Fruit fly (Drosophila melanogaster) whole organism, embryonic: Measurements from ENCODE around the gene Sec13.
A peak's percentile ranks its signal among the peaks of the same experiment; 100 is the strongest.

Source experiments
- B-H2 ChIP-seq: fragments of 200-800 bp; sonication (Bioruptor generic); optimal IDR thresholded peaks from 2 replicates; lab custom pipeline; 2018; ENCODE audit warnings: missing biosample characterization, mild to moderate bottlenecking, missing genetic modification characterization
- Bgb ChIP-seq: fragments of 200-800 bp; sonication (Bioruptor generic); IDR thresholded peaks from 2 replicates; pipeline ENCODE4 v1.3.6; 2022; ENCODE audit warnings: missing biosample characterization, missing genetic modification characterization; ENCODE audit not compliant: partially characterized antibody
- CG10209 ChIP-seq: fragments of 200-800 bp; sonication (Bioruptor generic); optimal IDR thresholded peaks from 3 replicates; lab custom pipeline; 2017; ENCODE audit warnings: missing biosample characterization, mild to moderate bottlenecking, missing genetic modification characterization, missing genetic modification reagents
- CG1024 ChIP-seq: fragments of 200-800 bp; sonication (Bioruptor generic); IDR thresholded peaks from 2 replicates; pipeline ENCODE4 v1.3.6; 2022; ENCODE audit warnings: missing biosample characterization, missing genetic modification characterization
- CG10267 ChIP-seq: fragments of 200-800 bp; sonication (Bioruptor generic); optimal IDR thresholded peaks from 2 replicates; lab custom pipeline; 2018; ENCODE audit warnings: missing biosample characterization, mild to moderate bottlenecking, missing genetic modification characterization, moderate library complexity
- CG10274 ChIP-seq: fragments of 200-800 bp; sonication (Bioruptor generic); optimal IDR thresholded peaks from 3 replicates; lab custom pipeline; 2017; ENCODE audit warnings: missing biosample characterization, mild to moderate bottlenecking, missing genetic modification characterization
- CG10431 ChIP-seq: fragments of 200-800 bp; sonication (Bioruptor generic); optimal IDR thresholded peaks from 3 replicates; lab custom pipeline; 2018; ENCODE audit warnings: missing biosample characterization, mild to moderate bottlenecking, missing genetic modification characterization
- CG11560 ChIP-seq: fragments of 200-800 bp; sonication (Bioruptor generic); IDR thresholded peaks from 3 replicates; pipeline ENCODE4 v1.3.6; 2022; ENCODE audit warnings: missing biosample characterization, missing genetic modification characterization
- CG12744 ChIP-seq: fragments of 200-800 bp; sonication (Bioruptor generic); optimal IDR thresholded peaks from 2 replicates; lab custom pipeline; 2016; ENCODE audit warnings: missing biosample characterization, missing genetic modification characterization
- CG15269 ChIP-seq: fragments of 200-800 bp; sonication (Bioruptor generic); optimal IDR thresholded peaks from 2 replicates; lab custom pipeline; 2018; ENCODE audit warnings: missing biosample characterization, mild to moderate bottlenecking, missing genetic modification characterization, moderate library complexity
- CG15479 ChIP-seq: fragments of 200-800 bp; sonication (Bioruptor generic); optimal IDR thresholded peaks from 3 replicates; lab custom pipeline; 2019; ENCODE audit warnings: missing biosample characterization, mild to moderate bottlenecking, missing genetic modification characterization, moderate library complexity
- CG1647 ChIP-seq: fragments of 200-800 bp; sonication (Bioruptor generic); optimal IDR thresholded peaks from 3 replicates; lab custom pipeline; 2016; ENCODE audit warnings: missing biosample characterization, missing genetic modification characterization
- CG2129 ChIP-seq: fragments of 200-800 bp; sonication (Bioruptor generic); IDR thresholded peaks from 2 replicates; pipeline ENCODE4 v1.3.6; 2022; ENCODE audit warnings: missing biosample characterization, missing genetic modification characterization; ENCODE audit not compliant: partially characterized antibody
- CG2678 ChIP-seq: fragments of 200-800 bp; sonication (Bioruptor generic); optimal IDR thresholded peaks from 3 replicates; lab custom pipeline; 2019; ENCODE audit warnings: missing biosample characterization, mild to moderate bottlenecking, missing genetic modification characterization, moderate library complexity
- CG30403 ChIP-seq: fragments of 200-800 bp; sonication (Bioruptor generic); optimal IDR thresholded peaks from 3 replicates; lab custom pipeline; 2016; ENCODE audit warnings: missing biosample characterization, missing genetic modification characterization
- CG3065 ChIP-seq: fragments of 200-800 bp; sonication (Bioruptor generic); optimal IDR thresholded peaks from 2 replicates; lab custom pipeline; 2016; ENCODE audit warnings: missing biosample characterization, missing genetic modification characterization
- CG31365 ChIP-seq: fragments of 200-800 bp; sonication (Bioruptor generic); optimal IDR thresholded peaks from 2 replicates; lab custom pipeline; 2018; ENCODE audit warnings: missing biosample characterization, mild to moderate bottlenecking, missing genetic modification characterization
- CG31441 ChIP-seq: fragments of 200-800 bp; sonication (Bioruptor generic); IDR thresholded peaks from 2 replicates; pipeline ENCODE4 v1.3.6; 2022; ENCODE audit warnings: missing biosample characterization, missing genetic modification characterization
- CG32772 ChIP-seq: fragments of 200-800 bp; sonication (Bioruptor generic); IDR thresholded peaks from 2 replicates; pipeline ENCODE4 v1.3.6; 2022; ENCODE audit warnings: missing biosample characterization, missing genetic modification characterization
- CG42726 ChIP-seq: fragments of 200-800 bp; sonication (Bioruptor generic); IDR thresholded peaks from 2 replicates; pipeline ENCODE4 v1.3.6; 2022; ENCODE audit warnings: missing biosample characterization, missing genetic modification characterization; ENCODE audit not compliant: partially characterized antibody
- CG5180 ChIP-seq: fragments of 200-800 bp; sonication (Bioruptor generic); optimal IDR thresholded peaks from 3 replicates; lab custom pipeline; 2017; ENCODE audit warnings: missing biosample characterization, missing genetic modification characterization, mild to moderate bottlenecking, moderate library complexity, missing genetic modification reagents
- CG6689 ChIP-seq: fragments of 200-800 bp; sonication (Bioruptor generic); IDR thresholded peaks from 2 replicates; pipeline ENCODE4 v1.3.6; 2022; ENCODE audit warnings: missing biosample characterization, missing genetic modification characterization
- CG7271 ChIP-seq: fragments of 200-800 bp; sonication (Bioruptor generic); optimal IDR thresholded peaks from 2 replicates; lab custom pipeline; 2018; ENCODE audit warnings: missing biosample characterization, mild to moderate bottlenecking, missing genetic modification characterization, moderate library complexity
- CG8359 ChIP-seq: fragments of 200-800 bp; sonication (Bioruptor generic); optimal IDR thresholded peaks from 2 replicates; lab custom pipeline; 2017; ENCODE audit warnings: missing biosample characterization, mild to moderate bottlenecking, missing genetic modification characterization, borderline replicate concordance
- CG9609 ChIP-seq: fragments of 200-800 bp; sonication (Bioruptor generic); optimal IDR thresholded peaks from 3 replicates; lab custom pipeline; 2016; ENCODE audit warnings: missing biosample characterization, missing genetic modification characterization
- Chrac-16 ChIP-seq: fragments of 200-800 bp; sonication (Bioruptor generic); optimal IDR thresholded peaks from 3 replicates; lab custom pipeline; 2016; ENCODE audit warnings: missing biosample characterization, missing genetic modification characterization
- D19A ChIP-seq: fragments of 200-800 bp; optimal IDR thresholded peaks from 3 replicates; lab custom pipeline; 2019; ENCODE audit warnings: missing biosample characterization, mild to moderate bottlenecking, missing genetic modification characterization, moderate library complexity
- Deaf1 ChIP-seq: fragments of 200-800 bp; optimal IDR thresholded peaks from 3 replicates; lab custom pipeline; 2019; ENCODE audit warnings: missing biosample characterization, mild to moderate bottlenecking, missing genetic modification characterization, moderate library complexity
- Jarid2 ChIP-seq: fragments of 200-800 bp; sonication (Bioruptor generic); optimal IDR thresholded peaks from 3 replicates; lab custom pipeline; 2017; ENCODE audit warnings: mild to moderate bottlenecking, missing biosample characterization, missing genetic modification reagents, missing genetic modification characterization
- Mes4 ChIP-seq: fragments of 200-800 bp; sonication (Bioruptor generic); optimal IDR thresholded peaks from 2 replicates; lab custom pipeline; 2016; ENCODE audit warnings: missing biosample characterization, missing genetic modification characterization
- NK7.1 ChIP-seq: fragments of 200-800 bp; sonication (Bioruptor generic); optimal IDR thresholded peaks from 3 replicates; lab custom pipeline; 2016; ENCODE audit warnings: missing biosample characterization, missing genetic modification characterization
- Xbp1 ChIP-seq: fragments of 200-800 bp; sonication (Bioruptor generic); optimal IDR thresholded peaks from 3 replicates; lab custom pipeline; 2016; ENCODE audit warnings: missing biosample characterization, mild to moderate bottlenecking, missing genetic modification characterization
- abd-A ChIP-seq: fragments of 200-800 bp; sonication (Bioruptor generic); optimal IDR thresholded peaks from 3 replicates; lab custom pipeline; 2019; ENCODE audit warnings: missing biosample characterization, mild to moderate bottlenecking, missing genetic modification characterization, moderate library complexity
- bcd ChIP-seq: fragments of 200-800 bp; sonication (Bioruptor generic); optimal IDR thresholded peaks from 2 replicates; lab custom pipeline; 2017; ENCODE audit warnings: missing biosample characterization, mild to moderate bottlenecking, missing genetic modification characterization
- crp ChIP-seq, 2 experiments: fragments of 200-800 bp; sonication (Bioruptor generic); optimal IDR thresholded peaks; 2 replicates in 1 of 2; 3 replicates in 1 of 2; lab custom pipeline; 2017; ENCODE audit warnings: missing biosample characterization in 2 of 2, missing genetic modification characterization in 2 of 2, mild to moderate bottlenecking in 1 of 2, moderate library complexity in 1 of 2
- dan ChIP-seq: fragments of 200-800 bp; sonication (Bioruptor generic); IDR thresholded peaks from 2 replicates; pipeline ENCODE4 v1.3.6; 2022; ENCODE audit warnings: missing biosample characterization, missing genetic modification characterization
- dysf ChIP-seq: fragments of 200-800 bp; sonication (Bioruptor generic); IDR thresholded peaks from 3 replicates; pipeline ENCODE4 v1.3.6; 2022; ENCODE audit warnings: missing biosample characterization, missing genetic modification characterization
- esg ChIP-seq: fragments of 200-800 bp; sonication (Bioruptor generic); conservative IDR thresholded peaks from 2 replicates; pipeline ENCODE4 v1.3.6; 2022; ENCODE audit warnings: missing biosample characterization, missing genetic modification characterization
- fd3F ChIP-seq: fragments of 200-800 bp; sonication (Bioruptor generic); optimal IDR thresholded peaks from 2 replicates; lab custom pipeline; 2018; ENCODE audit warnings: missing biosample characterization, mild to moderate bottlenecking, missing genetic modification characterization, moderate library complexity
- grau ChIP-seq: fragments of 200-800 bp; optimal IDR thresholded peaks from 3 replicates; lab custom pipeline; 2019; ENCODE audit warnings: missing biosample characterization, mild to moderate bottlenecking, missing genetic modification characterization, moderate library complexity
- her ChIP-seq: fragments of 200-800 bp; sonication (Bioruptor generic); optimal IDR thresholded peaks from 2 replicates; lab custom pipeline; 2016; ENCODE audit warnings: missing biosample characterization, missing genetic modification characterization
- pho ChIP-seq: fragments of 200-800 bp; sonication (Bioruptor generic); optimal IDR thresholded peaks from 2 replicates; lab custom pipeline; 2016; ENCODE audit warnings: missing biosample characterization, missing genetic modification characterization
- prd ChIP-seq, 3 experiments: fragments of >200 bp in 2 of 3; fragments of 200-800 bp in 1 of 3; sonication (Bioruptor generic) in 1 of 3; optimal IDR thresholded peaks in 2 of 3; IDR thresholded peaks in 1 of 3; 2 replicates in 2 of 3; 3 replicates in 1 of 3; pipeline versions ENCODE4 v1.3.6 to Lab custom; 2017 to 2022; ENCODE audit warnings: missing biosample characterization in 1 of 3, missing genetic modification characterization in 1 of 3
- psq ChIP-seq: fragments of 200-800 bp; sonication (Bioruptor generic); optimal IDR thresholded peaks from 2 replicates; lab custom pipeline; 2017; ENCODE audit warnings: missing biosample characterization, missing genetic modification characterization
- repo ChIP-seq: fragments of 200-800 bp; sonication (Bioruptor generic); optimal IDR thresholded peaks from 2 replicates; lab custom pipeline; 2016; ENCODE audit warnings: missing biosample characterization, missing genetic modification characterization
- row ChIP-seq: fragments of 200-800 bp; sonication (Bioruptor generic); IDR thresholded peaks from 3 replicates; pipeline ENCODE4 v1.3.6; 2022; ENCODE audit warnings: missing biosample characterization, missing genetic modification characterization
- unpg ChIP-seq: fragments of 200-800 bp; sonication (Bioruptor generic); optimal IDR thresholded peaks from 3 replicates; lab custom pipeline; 2018; ENCODE audit warnings: missing biosample characterization, mild to moderate bottlenecking, missing genetic modification characterization, moderate library complexity
- zen ChIP-seq: fragments of 200-800 bp; sonication (Bioruptor generic); optimal IDR thresholded peaks from 3 replicates; lab custom pipeline; 2018; ENCODE audit warnings: missing biosample characterization, mild to moderate bottlenecking, missing genetic modification characterization, moderate library complexity
- zen2 ChIP-seq: fragments of 200-800 bp; sonication (Bioruptor generic); IDR thresholded peaks from 3 replicates; pipeline ENCODE4 v1.3.6; 2022; ENCODE audit warnings: missing biosample characterization, missing genetic modification characterization; ENCODE audit not compliant: partially characterized antibody

The Sec13 gene

DNA sequence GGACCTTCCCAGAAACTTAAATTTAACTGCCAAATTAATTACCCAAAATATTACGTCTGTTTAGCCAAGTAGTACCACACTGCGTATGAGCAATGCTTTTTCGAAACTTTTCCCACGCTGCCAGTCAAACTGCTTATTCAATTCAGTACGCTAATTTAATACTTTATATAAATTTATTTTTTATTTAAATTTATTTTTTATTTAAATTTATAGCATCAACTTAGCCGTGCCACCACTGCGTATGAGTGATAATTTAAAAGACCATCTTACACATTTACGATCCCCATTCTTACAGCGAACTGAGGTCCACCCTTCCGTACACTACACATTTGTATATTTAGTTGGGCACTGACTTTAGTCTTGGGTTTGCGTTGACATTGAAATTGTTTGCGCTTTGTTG, 20.5 kb upstream of the Sec13 start (continued):
- TF ChIP-seq repo (GFP tag; lab: Kevin White, UChicago): no peak
- TF ChIP-seq esg (GFP tag; lab: Robert Waterston, UW): peak; percentile 40; the same call in 1 of the 2 replicates
- TF ChIP-seq CG30403 (GFP tag; lab: Kevin White, UChicago): peak; percentile 59
- TF ChIP-seq Jarid2 (GFP tag; lab: Kevin White, UChicago): peak; percentile 68
- TF ChIP-seq crp (GFP tag; optimal IDR thresholded peaks at IDR 0.05; lab: Kevin White, UChicago): no peak
- peak; percentile 58; the same call in 1 of the 2 replicates for TF ChIP-seq CG31441 (GFP tag; lab: Robert Waterston, UW)
- TF ChIP-seq CG10209 (GFP tag; lab: Kevin White, UChicago): peak; percentile 88
- no peak for TF ChIP-seq CG9609 (GFP tag; lab: Kevin White, UChicago)
- TF ChIP-seq psq: peak; percentile 32
- TF ChIP-seq CG32772 (GFP tag; lab: Robert Waterston, UW): peak; percentile 53
- peak; percentile 73 for TF ChIP-seq CG10274 (GFP tag; lab: Kevin White, UChicago)
- no peak for TF ChIP-seq abd-A (tag; lab: Kevin White, UChicago)
- TF ChIP-seq Mes4 (GFP tag; lab: Kevin White, UChicago): no peak
- TF ChIP-seq CG42726 (GFP tag; lab: Robert Waterston, UW): no peak
- TF ChIP-seq CG15479: no peak
- no peak for TF ChIP-seq CG12744 (GFP tag; lab: Kevin White, UChicago)
- TF ChIP-seq CG31365 (tag; lab: Kevin White, UChicago): peak; percentile 30
- no peak for TF ChIP-seq NK7.1 (GFP tag; lab: Kevin White, UChicago)
- peak; percentile 71 for TF ChIP-seq D19A (tag; lab: Kevin White, UChicago)
- TF ChIP-seq CG6689: peak; percentile 78
- no peak for TF ChIP-seq CG10431 (GFP tag; lab: Kevin White, UChicago)
- no peak for TF ChIP-seq CG3065 (GFP tag; lab: Kevin White, UChicago)
- TF ChIP-seq CG2678 (tag; lab: Kevin White, UChicago): peak; percentile 93
- TF ChIP-seq Deaf1 (tag; lab: Kevin White, UChicago): peak; percentile 66
- peak; percentile 31 for TF ChIP-seq CG5180 (GFP tag; lab: Kevin White, UChicago)
- peak; percentile 76 for TF ChIP-seq row (GFP tag; lab: Robert Waterston, UW)
- TF ChIP-seq prd (optimal IDR thresholded peaks at IDR 0.05; lab: Kevin White, UChicago): no peak
- TF ChIP-seq prd (GFP tag; IDR thresholded peaks at IDR 0.05; lab: Robert Waterston, UW): peak; percentile 52; the same call in 2 of the 3 replicates
- TF ChIP-seq zen (tag; lab: Kevin White, UChicago): peak; percentile 14
- TF ChIP-seq zen2: no peak
- no peak for TF ChIP-seq CG1647 (GFP tag; lab: Kevin White, UChicago)
- peak; percentile 70 for TF ChIP-seq CG10267 (tag; lab: Kevin White, UChicago)
- 0 out of 3 replicates have a peak, but pooled peaks have one; percentile 31 for TF ChIP-seq CG11560 (tag; lab: Robert Waterston, UW)
- TF ChIP-seq CG7271 (tag; lab: Kevin White, UChicago): no peak
- peak; percentile 26 for TF ChIP-seq Xbp1 (GFP tag; lab: Kevin White, UChicago)
- TF ChIP-seq CG2129 (GFP tag; lab: Robert Waterston, UW): no peak
- peak; percentile 80 for TF ChIP-seq B-H2 (GFP tag; lab: Kevin White, UChicago)
- TF ChIP-seq pho (GFP tag; lab: Kevin White, UChicago): no peak
- peak; percentile 79 for TF ChIP-seq unpg (GFP tag; lab: Kevin White, UChicago)
- peak; percentile 90 for TF ChIP-seq grau
- no peak for TF ChIP-seq Bgb (GFP tag; lab: Robert Waterston, UW)
- TF ChIP-seq CG1024 (GFP tag; lab: Robert Waterston, UW): no peak
- peak; percentile 32 for TF ChIP-seq Chrac-16 (GFP tag; lab: Kevin White, UChicago)
- TF ChIP-seq dysf (GFP tag; lab: Robert Waterston, UW): peak; percentile 84; the same call in 2 of the 3 replicates
- TF ChIP-seq CG8359 (GFP tag; lab: Kevin White, UChicago): peak; percentile 30
- peak; percentile 81 for TF ChIP-seq bcd (GFP tag; lab: Kevin White, UChicago)
- TF ChIP-seq CG15269: peak; percentile 87
- TF ChIP-seq fd3F (GFP tag; lab: Kevin White, UChicago): peak; percentile 78
- no peak for TF ChIP-seq her (GFP tag; lab: Kevin White, UChicago)
- no peak for TF ChIP-seq dan (GFP tag; lab: Robert Waterston, UW)
